Worm (Caenorhabditis elegans) whole organism, young adult: ENCODE data around the gene C35A5.6.

Source experiments
- F52B5.7 ChIP-seq: sonication (generic microtip); optimal IDR thresholded peaks from 2 replicates; lab custom pipeline; 2016; ENCODE audit warnings: mild to moderate bottlenecking, missing genetic modification characterization, missing compliant biosample characterization
- ama-1 ChIP-seq, 3 experiments: fragments of 150-350 bp in 1 of 3; sonication (generic microtip) in 2 of 3; optimal IDR thresholded peaks; 2 replicates each; lab custom pipeline; 2014 to 2018; ENCODE audit warnings: missing biosample characterization in 2 of 3, missing genetic modification characterization in 2 of 3, missing genetic modification reagents in 2 of 3
- attf-5 ChIP-seq: fragments of 200-800 bp; sonication (Bioruptor generic); optimal IDR thresholded peaks from 2 replicates; lab custom pipeline; 2018; ENCODE audit warnings: mild to moderate bottlenecking, missing genetic modification characterization, missing compliant biosample characterization
- dpl-1 ChIP-seq: fragments of 150-350 bp; optimal IDR thresholded peaks from 2 replicates; lab custom pipeline; 2014; ENCODE audit warnings: missing biosample characterization, missing genetic modification reagents, missing genetic modification characterization

ce11 chrV:10503893-10504292 lies 5.0 kb upstream of the C35A5.6 start, which contains the start of gene C35A5.10:
- TF ChIP-seq attf-5 (no peak), F52B5.7 (no peak), dpl-1 (GFP tag; lab: Kevin White, UChicago) (no peak), ama-1 (optimal IDR thresholded peaks at IDR 0.05; lab: Kevin White, UChicago) (no peak), ama-1 (GFP tag; optimal IDR thresholded peaks at IDR 0.05; lab: Kevin White, UChicago) (no peak)
